Worm (Caenorhabditis elegans) whole organism, L4/young adult: ENCODE data around the gene W03C9.8.

Experiments used
- W03F9.2 ChIP-seq: fragments of 150-350 bp; optimal IDR thresholded peaks from 2 replicates; lab custom pipeline; 2014; ENCODE audit warnings: missing biosample characterization, missing genetic modification characterization
- him-1 ChIP-seq: sonication (generic microtip); optimal IDR thresholded peaks from 2 replicates; lab custom pipeline; 2016; ENCODE audit warnings: missing genotype, missing genetic modification reagents, missing genetic modification characterization, missing compliant biosample characterization

- TF ChIP-seq W03F9.2 (tag; lab: Kevin White, UChicago) (no peak), him-1 (no peak)
Observed at ce11 chrII:11899761-11900160, 48.8 kb upstream of the W03C9.8 start.
